Fruit fly (Drosophila melanogaster): ENCODE data around the gene CG9682.

CG9682 gene

DNA sequence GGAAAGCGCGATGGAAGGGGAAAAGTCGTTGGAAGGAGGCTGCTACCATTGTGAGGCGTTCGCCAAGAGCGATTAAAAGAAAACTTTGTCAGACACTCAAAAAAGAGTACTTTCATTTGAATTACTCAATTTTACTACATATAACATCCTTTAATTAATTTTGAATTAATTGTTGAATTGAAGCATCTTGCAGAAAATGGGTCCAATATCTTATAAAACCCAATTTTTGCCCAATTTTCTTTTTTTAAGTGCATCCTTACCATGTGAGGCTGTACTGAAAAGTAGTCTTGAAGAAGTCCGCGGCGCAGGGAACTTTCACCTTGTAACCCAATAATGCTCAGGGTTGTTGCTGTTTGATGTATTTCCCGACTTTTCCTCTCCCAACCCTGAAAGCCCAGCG lies 15.5 kb upstream of the CG9682 start:
- TF ChIP-seq noc (tag; optimal IDR thresholded peaks at IDR 0.05), result no peak

DNA sequence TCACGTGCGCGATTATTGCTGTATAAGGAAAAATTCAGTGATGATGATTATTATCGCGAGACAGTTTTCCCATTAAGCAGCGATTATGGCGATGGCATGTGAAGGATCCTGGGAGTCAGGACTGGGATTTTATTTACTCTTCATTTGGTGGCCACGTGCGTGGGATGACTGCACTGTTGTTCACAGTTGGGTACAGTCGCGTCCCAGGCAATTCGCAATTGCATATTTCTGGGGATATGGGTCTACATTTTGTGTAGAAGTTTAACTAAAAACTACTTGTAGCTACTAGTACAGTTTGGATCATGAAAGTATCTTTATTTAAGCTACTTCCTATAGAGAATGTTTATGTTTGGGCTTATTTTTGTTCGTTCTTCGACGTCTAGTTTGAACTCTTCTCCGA lies 13.7 kb upstream of the CG9682 start:
- TF ChIP-seq noc (tag; optimal IDR thresholded peaks at IDR 0.05), result no peak

DNA sequence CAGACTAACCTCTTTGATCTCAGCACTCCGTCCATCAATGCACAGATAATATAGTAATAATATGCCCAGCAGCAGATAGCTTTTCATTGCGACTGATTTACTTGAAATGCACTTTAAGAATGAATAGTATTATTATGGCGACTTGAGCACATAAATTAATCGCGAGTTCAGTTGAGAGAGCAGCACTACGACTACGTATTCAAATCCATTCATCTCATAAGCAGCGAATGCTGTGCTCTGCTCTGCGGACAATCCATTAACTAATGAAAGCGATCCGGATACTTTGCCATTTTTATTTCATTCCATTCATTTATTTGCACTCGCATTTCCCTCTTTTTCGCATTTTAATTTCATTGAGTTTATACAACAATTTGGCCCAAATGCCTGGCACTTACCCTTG lies 13.1 kb upstream of the CG9682 start, which contains the start of gene CG43448:
TSS of gene CG43448 (minus strand) at position 101 of the 400 bp plus-strand sequence.
- no peak for TF ChIP-seq noc (tag; optimal IDR thresholded peaks at IDR 0.05)

DNA sequence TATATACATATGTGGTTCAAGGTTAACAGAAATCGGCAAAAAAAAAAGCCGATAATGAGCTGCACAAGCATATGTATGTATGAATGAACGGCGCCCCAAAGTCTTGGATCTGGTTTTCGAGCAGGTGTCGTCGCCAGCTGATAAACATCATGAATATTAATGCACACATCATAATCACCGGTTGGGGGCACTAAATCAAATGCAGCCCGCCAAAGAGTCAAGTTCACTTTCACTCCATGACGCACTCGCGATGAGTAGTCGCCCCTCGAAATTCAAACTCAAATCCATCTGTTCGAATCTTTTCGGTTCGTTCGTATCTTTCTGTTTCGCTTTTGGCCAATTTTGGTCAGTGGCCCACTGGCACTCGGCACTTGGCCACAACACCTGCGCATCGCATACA lies 10.5 kb upstream of the CG9682 start:
- no peak for TF ChIP-seq noc (tag; optimal IDR thresholded peaks at IDR 0.05)

DNA sequence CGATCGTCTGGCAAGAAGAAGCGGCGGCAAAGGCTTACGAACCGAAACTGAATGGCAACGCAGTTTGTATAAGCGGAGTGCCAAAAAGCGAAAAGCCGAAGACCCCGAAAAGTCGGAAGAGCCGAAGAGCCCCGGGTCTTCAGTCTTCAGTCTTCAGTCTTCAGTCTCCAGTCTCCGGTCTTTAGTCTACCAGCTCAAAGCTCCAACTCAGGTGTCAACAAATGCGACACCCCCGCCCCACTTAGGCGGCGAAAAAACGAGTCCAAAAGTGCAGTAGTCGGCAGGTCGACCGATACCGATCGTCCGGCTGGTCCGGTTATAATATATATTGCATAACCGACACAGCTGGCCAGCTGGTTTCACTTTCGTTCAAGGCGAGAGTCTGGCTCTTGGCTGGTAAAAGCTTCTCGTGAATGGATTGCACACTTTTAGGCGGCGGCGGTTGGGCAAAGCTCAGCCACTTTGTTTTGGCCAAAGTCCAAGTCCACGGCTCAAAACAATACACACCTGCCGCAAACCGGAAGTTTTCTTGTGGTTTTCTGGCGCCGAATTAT lies 7.4 kb upstream of the CG9682 start, which contains the start of gene CG9737:
TSS of gene CG9737 (minus strand) at position 51 of the 554 bp plus-strand sequence.
- no peak for TF ChIP-seq noc (tag; optimal IDR thresholded peaks at IDR 0.05)

DNA sequence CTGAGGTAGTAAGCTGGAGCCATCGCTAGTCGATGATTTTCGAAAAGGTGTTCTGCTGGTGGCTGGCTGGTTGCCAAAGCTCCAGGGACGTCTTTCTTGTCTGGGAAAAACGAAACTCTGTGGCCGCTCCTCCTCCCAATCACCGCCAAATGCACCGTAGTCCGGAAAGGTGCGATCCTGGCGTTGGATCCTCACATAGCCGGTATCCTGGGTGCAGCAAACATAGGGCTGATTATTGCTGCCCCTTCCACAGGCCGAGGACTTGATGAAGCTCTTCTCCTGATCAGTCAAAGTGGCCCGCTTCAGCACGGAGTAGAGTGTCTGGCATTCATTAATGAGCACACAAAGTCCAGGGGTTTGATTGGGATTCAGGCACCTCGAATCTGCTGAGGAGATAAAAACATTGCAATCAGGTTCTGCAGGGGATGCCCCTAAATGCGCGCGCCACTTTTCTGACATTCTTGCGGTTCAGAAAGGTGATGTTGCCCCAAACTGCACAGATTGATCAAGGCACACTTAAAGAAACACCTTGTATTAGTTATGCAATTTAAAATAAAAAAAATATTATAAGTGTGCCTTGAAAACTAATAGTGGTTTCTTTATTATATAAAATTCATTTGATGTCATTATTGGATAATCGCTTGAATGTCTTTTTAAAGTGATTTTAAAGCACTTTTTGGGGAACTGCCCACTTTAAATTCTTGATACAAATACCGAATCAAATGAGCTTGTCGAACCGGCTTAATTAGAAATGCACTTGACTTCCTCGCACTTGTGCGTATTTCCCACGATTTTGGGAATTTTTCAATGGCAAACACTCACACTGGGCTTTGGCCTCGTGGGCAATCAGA lies 4.8 kb upstream of the CG9682 start:
- no peak for TF ChIP-seq noc (tag; optimal IDR thresholded peaks at IDR 0.05)

DNA sequence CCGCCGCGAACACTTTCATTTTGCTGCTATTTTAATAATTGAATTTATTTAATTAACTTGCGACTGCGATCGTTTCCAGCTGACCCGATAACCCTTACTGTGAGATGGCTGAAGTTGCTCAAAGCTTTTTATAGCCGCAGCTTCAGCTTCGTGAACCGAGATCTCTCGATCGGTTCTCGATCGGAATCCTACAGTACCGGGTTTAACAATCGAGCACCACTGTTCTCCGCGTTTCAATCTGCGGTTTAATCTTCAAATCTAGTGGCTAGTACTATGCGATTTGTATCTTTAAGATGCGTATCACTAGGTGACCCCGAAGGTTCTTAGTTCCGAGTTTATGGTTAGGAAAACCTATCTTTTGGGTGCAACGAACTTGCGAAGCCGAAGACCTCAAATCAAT lies 4.1 kb upstream of the CG9682 start, which contains the start of gene CG9733:
TSS of gene CG9733 (minus strand) at position 101 of the 400 bp plus-strand sequence.
- TF ChIP-seq noc (tag; optimal IDR thresholded peaks at IDR 0.05), result no peak

DNA sequence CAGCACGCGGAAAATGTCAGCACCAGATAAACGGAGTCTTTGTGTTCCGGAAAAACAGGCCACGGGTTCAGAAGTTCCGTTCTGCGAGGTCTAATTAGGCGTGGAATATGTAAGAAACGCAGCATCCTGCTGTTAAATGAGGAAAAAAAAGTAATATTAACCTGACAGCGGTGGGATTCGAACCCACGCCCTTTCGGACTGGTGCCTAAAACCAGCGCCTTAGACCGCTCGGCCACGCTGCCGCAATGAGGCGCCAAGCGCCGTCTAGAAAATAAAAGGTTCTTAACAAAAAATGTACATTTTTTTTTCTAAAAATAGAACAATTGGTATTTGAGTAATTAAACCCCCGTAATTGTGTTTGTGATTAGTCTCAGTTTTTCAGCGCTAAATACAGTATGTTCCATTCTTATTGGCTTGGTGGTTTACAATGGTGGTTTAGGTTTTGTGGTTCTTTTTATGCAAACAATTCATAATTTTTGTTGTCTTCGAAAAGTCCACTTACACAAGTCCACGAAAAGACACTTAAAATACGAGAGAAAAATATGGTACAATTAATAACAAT lies 2.8 kb upstream of the CG9682 start:
- TF ChIP-seq noc (tag; optimal IDR thresholded peaks at IDR 0.05), result peak; percentile 48

DNA sequence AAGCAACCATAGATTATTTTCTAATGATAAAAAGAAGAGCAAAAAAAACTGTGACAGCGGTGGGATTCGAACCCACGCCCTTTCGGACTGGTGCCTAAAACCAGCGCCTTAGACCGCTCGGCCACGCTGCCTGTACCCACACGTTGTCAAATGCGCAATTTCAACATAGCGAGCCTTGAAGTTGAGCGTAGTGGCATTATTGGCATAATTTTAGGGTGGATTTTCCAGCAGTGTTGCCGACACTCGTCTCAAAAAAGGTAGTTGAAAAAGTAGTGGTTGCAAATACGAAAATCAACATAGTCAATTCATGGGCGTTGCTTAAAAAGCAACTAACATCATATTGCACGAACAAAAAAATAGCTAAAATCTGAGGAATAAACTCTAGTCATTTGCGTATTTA lies 2.2 kb upstream of the CG9682 start:
- no peak for TF ChIP-seq noc (tag; optimal IDR thresholded peaks at IDR 0.05)

DNA sequence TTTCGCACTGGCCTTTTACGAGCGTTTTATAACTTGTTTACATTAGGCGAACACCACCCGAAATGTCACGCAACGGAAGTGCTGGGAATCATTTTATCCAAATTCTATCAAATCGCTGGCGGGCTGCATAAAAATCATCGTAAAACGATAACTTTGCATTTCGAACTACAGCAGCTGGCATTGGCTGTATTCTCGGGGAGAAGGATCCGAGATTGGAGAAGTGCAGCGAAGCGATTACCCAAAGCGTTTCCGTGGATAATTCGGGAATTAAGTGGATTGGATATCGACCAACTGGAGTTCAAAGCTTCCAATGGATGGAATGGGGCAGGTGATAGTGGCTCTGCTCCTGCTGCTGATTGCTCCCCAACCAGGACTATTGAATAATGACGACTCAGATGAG lies 1.4 kb upstream of the CG9682 start, which contains the start of gene CG34299:
TSS of gene CG34299 (plus strand) at position 301 of the 400 bp plus-strand sequence.
- no peak for TF ChIP-seq noc (tag; optimal IDR thresholded peaks at IDR 0.05)

DNA sequence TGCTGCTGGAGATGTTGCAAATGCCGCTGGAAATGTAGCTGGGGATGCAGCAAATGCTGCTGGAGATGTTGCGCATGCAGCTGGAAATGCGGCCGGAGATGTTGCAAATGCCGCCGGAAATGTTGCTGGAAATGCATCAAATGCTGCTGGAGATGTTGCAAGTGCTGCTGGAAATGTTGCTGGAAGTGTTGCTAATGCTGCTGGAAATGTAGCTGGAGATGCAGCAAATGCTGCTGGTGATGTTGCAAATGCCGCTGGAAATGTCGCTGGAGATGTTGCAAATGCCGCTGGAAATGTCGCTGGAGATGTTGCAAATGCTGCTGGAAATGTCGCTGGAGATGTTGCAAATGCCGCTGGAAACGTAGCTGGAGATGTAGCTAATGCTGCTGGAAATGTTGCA lies 1.6 kb downstream of the CG9682 start:
- no peak for TF ChIP-seq noc (tag; optimal IDR thresholded peaks at IDR 0.05)

DNA sequence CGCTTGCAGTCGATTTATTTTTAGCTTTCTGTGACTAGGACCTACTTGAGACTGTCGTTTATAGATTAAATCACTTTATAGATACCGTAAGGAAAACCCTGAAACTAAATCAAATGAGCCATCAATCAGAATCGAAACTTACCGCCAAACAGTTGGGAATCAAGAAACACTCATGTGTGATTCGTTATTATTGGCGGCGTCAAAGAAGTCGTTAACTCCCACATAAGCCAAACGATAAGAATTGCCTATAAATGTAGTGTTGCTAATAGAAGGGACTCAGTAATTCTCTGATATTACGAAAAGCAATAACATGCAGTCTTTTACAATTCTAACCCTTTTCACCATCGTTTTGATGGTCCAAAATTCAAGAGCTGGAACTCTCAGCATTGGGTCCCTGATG lies 2.2 kb downstream of the CG9682 start, which contains the start of gene CG18404:
TSS of gene CG18404 (plus strand) at position 301 of the 400 bp plus-strand sequence.
- no peak for TF ChIP-seq noc (tag; optimal IDR thresholded peaks at IDR 0.05)

DNA sequence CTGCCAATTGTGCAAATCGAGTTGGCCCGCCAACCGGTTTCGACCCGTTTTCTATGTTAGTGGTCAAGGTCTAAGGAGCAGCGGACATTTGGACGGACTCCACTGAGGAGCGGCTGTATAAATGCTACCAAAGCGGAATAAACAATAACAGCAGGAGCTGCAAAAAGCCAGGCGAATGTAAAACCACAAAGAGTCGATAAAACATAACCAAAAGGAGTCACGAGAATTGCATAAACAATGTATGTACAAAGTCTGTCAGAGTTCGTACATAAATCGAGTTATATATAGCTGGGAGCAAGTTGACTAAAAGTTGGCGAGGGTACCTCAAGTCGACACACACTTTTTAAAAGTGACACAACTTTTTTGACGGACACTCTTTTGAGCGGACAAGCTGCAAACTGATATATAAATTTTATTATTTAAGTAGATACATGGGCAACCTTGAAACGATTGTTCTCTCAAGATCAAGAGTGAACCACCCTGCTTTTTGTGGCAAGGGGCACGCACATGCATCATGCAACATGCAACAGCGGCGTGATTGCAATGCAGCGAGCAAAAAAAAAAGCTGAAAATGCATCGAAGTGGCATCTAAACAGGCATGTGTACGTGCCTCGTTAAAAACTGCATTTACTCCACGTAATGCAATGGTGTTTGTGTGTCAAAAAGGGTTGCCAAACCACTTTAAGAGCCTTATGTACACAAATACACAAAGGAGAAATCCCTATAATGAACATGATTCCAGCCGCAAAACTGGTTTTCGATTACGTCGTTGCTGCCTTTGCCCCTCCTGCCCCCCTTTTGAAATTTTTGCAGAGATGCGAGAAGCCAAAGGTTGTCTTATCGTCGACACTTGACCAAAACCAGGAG lies 4.8 kb downstream of the CG9682 start:
- TF ChIP-seq noc (tag; optimal IDR thresholded peaks at IDR 0.05), result no peak

DNA sequence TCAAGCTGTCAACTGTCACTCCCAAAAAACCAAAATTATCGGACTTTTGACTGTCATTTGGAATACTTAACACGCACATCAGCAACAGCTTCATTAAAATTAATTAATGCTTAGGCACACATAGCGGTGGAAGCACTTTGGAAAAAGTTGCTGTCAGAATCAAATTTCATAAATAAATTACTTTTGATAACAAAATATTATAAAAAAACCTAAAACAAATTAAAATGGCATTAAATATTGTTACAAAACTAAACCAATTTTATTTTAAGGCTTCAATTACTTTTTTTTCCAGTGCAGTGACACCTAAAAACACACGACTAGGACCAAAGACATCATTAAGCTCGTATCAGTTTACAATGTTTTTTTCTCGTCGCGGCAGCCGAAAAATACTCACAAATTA lies 5.5 kb downstream of the CG9682 start:
- no peak for TF ChIP-seq noc (tag; optimal IDR thresholded peaks at IDR 0.05)

DNA sequence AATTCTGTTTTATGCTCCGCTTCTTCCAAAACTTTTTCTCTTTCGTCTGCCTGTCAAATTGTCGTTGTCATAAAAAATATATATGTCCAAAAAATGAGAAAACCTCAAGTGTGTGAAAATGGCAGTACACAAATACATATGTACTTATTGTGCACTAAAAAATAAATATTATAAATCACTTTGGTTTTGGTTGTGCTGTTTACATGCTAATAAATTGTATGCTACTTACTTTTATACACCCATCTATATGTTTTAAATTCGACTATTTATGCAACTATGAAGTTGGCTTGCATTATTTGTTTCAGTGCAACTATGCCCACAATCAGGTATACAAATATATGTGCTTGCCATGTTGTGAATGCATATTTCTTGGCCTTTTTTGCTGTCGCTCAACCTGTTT lies 6.9 kb downstream of the CG9682 start:
- TF ChIP-seq noc (tag; optimal IDR thresholded peaks at IDR 0.05), result no peak

All from whole organism, larva.